Fruit fly (Drosophila melanogaster) whole organism, embryonic: Measurements from ENCODE around the gene CheB38b.

Experiments used
- Adf1 ChIP-seq: fragments of 200-800 bp; sonication (Bioruptor generic); IDR thresholded peaks from 2 replicates; pipeline ENCODE4 v1.3.6; 2022; ENCODE audit warnings: missing biosample characterization, missing genetic modification characterization
- Atf3 ChIP-seq: fragments of 200-800 bp; sonication (Bioruptor generic); optimal IDR thresholded peaks from 3 replicates; lab custom pipeline; 2016; ENCODE audit warnings: missing biosample characterization, missing genetic modification characterization
- B-H1 ChIP-seq: fragments of 200-800 bp; sonication (Bioruptor generic); IDR thresholded peaks from 3 replicates; pipeline ENCODE4 v1.3.6; 2022; ENCODE audit warnings: missing biosample characterization, missing genetic modification characterization
- B-H2 ChIP-seq: fragments of 200-800 bp; sonication (Bioruptor generic); optimal IDR thresholded peaks from 2 replicates; lab custom pipeline; 2018; ENCODE audit warnings: missing biosample characterization, mild to moderate bottlenecking, missing genetic modification characterization
- CG12391 ChIP-seq: fragments of 200-800 bp; sonication (Bioruptor generic); optimal IDR thresholded peaks from 3 replicates; lab custom pipeline; 2018; ENCODE audit warnings: missing biosample characterization, mild to moderate bottlenecking, missing genetic modification characterization, moderate library complexity
- CG12744 ChIP-seq: fragments of 200-800 bp; sonication (Bioruptor generic); optimal IDR thresholded peaks from 2 replicates; lab custom pipeline; 2016; ENCODE audit warnings: missing biosample characterization, missing genetic modification characterization
- CG12769 ChIP-seq: fragments of 200-800 bp; sonication (Bioruptor generic); optimal IDR thresholded peaks from 2 replicates; lab custom pipeline; 2019; ENCODE audit warnings: missing biosample characterization, mild to moderate bottlenecking, missing genetic modification characterization, moderate library complexity
- CG13287 ChIP-seq: fragments of 200-800 bp; sonication (Bioruptor generic); IDR thresholded peaks from 2 replicates; pipeline ENCODE4 v1.3.6; 2022; ENCODE audit warnings: missing biosample characterization, missing genetic modification characterization; ENCODE audit not compliant: partially characterized antibody
- CG13424 ChIP-seq: fragments of 200-800 bp; sonication (Bioruptor generic); optimal IDR thresholded peaks from 2 replicates; lab custom pipeline; 2019; ENCODE audit warnings: missing biosample characterization, mild to moderate bottlenecking, missing genetic modification characterization, moderate library complexity
- CG14667 ChIP-seq: fragments of 200-800 bp; sonication (Bioruptor generic); IDR thresholded peaks from 2 replicates; pipeline ENCODE4 v1.3.6; 2022; ENCODE audit warnings: missing biosample characterization, missing genetic modification characterization
- CG17186 ChIP-seq: fragments of 200-800 bp; sonication (Bioruptor generic); optimal IDR thresholded peaks from 3 replicates; lab custom pipeline; 2017; ENCODE audit warnings: missing biosample characterization, missing genetic modification reagents, missing genetic modification characterization
- CG2129 ChIP-seq: fragments of 200-800 bp; sonication (Bioruptor generic); IDR thresholded peaks from 2 replicates; pipeline ENCODE4 v1.3.6; 2022; ENCODE audit warnings: missing biosample characterization, missing genetic modification characterization; ENCODE audit not compliant: partially characterized antibody
- CG2202 ChIP-seq: fragments of 200-800 bp; sonication (Bioruptor generic); optimal IDR thresholded peaks from 2 replicates; lab custom pipeline; 2018; ENCODE audit warnings: missing biosample characterization, mild to moderate bottlenecking, missing genetic modification characterization
- CG30020 ChIP-seq: fragments of 200-800 bp; optimal IDR thresholded peaks from 2 replicates; lab custom pipeline; 2019; ENCODE audit warnings: missing biosample characterization, mild to moderate bottlenecking, missing genetic modification characterization, moderate library complexity
- CG30403 ChIP-seq: fragments of 200-800 bp; sonication (Bioruptor generic); optimal IDR thresholded peaks from 3 replicates; lab custom pipeline; 2016; ENCODE audit warnings: missing biosample characterization, missing genetic modification characterization
- CG3838 ChIP-seq: fragments of 200-800 bp; sonication (Bioruptor generic); optimal IDR thresholded peaks from 3 replicates; lab custom pipeline; 2016; ENCODE audit warnings: missing biosample characterization, missing genetic modification characterization
- CG3995 ChIP-seq: fragments of 200-800 bp; sonication (Bioruptor generic); optimal IDR thresholded peaks from 3 replicates; lab custom pipeline; 2016; ENCODE audit warnings: missing biosample characterization, missing genetic modification characterization
- CG4282 ChIP-seq: fragments of 200-800 bp; sonication (Bioruptor generic); optimal IDR thresholded peaks from 2 replicates; lab custom pipeline; 2016; ENCODE audit warnings: missing biosample characterization, missing genetic modification characterization
- CG4328 ChIP-seq: fragments of 200-800 bp; sonication (Bioruptor generic); optimal IDR thresholded peaks from 3 replicates; lab custom pipeline; 2017; ENCODE audit warnings: missing biosample characterization, missing genetic modification reagents, missing genetic modification characterization
- CG4820 ChIP-seq: fragments of 200-800 bp; sonication (Bioruptor generic); optimal IDR thresholded peaks from 3 replicates; lab custom pipeline; 2016; ENCODE audit warnings: missing biosample characterization, missing genetic modification characterization
- CG6272 ChIP-seq: fragments of 200-800 bp; sonication (Bioruptor generic); IDR thresholded peaks from 2 replicates; pipeline ENCODE4 v1.3.6; 2022; ENCODE audit warnings: missing biosample characterization, missing genetic modification characterization
- CG7271 ChIP-seq: fragments of 200-800 bp; sonication (Bioruptor generic); optimal IDR thresholded peaks from 2 replicates; lab custom pipeline; 2018; ENCODE audit warnings: missing biosample characterization, mild to moderate bottlenecking, missing genetic modification characterization, moderate library complexity
- CG7357 ChIP-seq: fragments of 200-800 bp; sonication (Bioruptor generic); IDR thresholded peaks from 3 replicates; pipeline ENCODE4 v1.3.6; 2022; ENCODE audit warnings: missing biosample characterization, missing genetic modification characterization
- CG7963 ChIP-seq: fragments of 200-800 bp; sonication (Bioruptor generic); IDR thresholded peaks from 3 replicates; pipeline ENCODE4 v1.3.6; 2022; ENCODE audit warnings: missing biosample characterization, missing genetic modification characterization; ENCODE audit not compliant: partially characterized antibody
- CG8944 ChIP-seq: fragments of 200-800 bp; sonication (Bioruptor generic); optimal IDR thresholded peaks from 3 replicates; lab custom pipeline; 2016; ENCODE audit warnings: missing biosample characterization, missing genetic modification characterization
- CG9437 ChIP-seq: fragments of 200-800 bp; sonication (Bioruptor generic); optimal IDR thresholded peaks from 2 replicates; lab custom pipeline; 2018; ENCODE audit warnings: missing biosample characterization, mild to moderate bottlenecking, missing genetic modification characterization
- Dll ChIP-seq: fragments of 200-800 bp; sonication (Bioruptor generic); IDR thresholded peaks from 4 replicates; pipeline ENCODE4 v1.3.6; 2022; ENCODE audit warnings: missing biosample characterization, missing genetic modification characterization; ENCODE audit not compliant: partially characterized antibody
- Ets65A ChIP-seq: fragments of 200-800 bp; sonication (Bioruptor generic); peaks from one replicate; lab custom pipeline; 2016; ENCODE audit warnings: missing biosample characterization, missing genetic modification characterization
- H15 ChIP-seq: fragments of 200-800 bp; sonication (Bioruptor generic); IDR thresholded peaks from 3 replicates; pipeline ENCODE4 v1.3.6; 2022; ENCODE audit warnings: missing biosample characterization, missing genetic modification characterization
- Lim3 ChIP-seq: fragments of 200-800 bp; sonication (Bioruptor generic); IDR thresholded peaks from 2 replicates; pipeline ENCODE4 v1.3.6; 2022; ENCODE audit warnings: missing biosample characterization, missing genetic modification characterization
- Six4 ChIP-seq: fragments of 200-800 bp; sonication (Bioruptor generic); optimal IDR thresholded peaks from 2 replicates; lab custom pipeline; 2016; ENCODE audit warnings: missing biosample characterization, missing genetic modification characterization
- Spps ChIP-seq: fragments of 200-800 bp; sonication (Bioruptor generic); optimal IDR thresholded peaks from 2 replicates; lab custom pipeline; 2018; ENCODE audit warnings: missing biosample characterization, mild to moderate bottlenecking, missing genetic modification characterization
- Stat92E ChIP-seq, 3 experiments: fragments of >200 bp in 2 of 3; fragments of 200-800 bp in 1 of 3; sonication (Bioruptor generic) in 1 of 3; optimal IDR thresholded peaks; 2 replicates each; lab custom pipeline; 2017 to 2019; ENCODE audit warnings: missing biosample characterization in 3 of 3, missing genetic modification characterization in 3 of 3, mild to moderate bottlenecking in 1 of 3, moderate library complexity in 1 of 3
- YL-1 ChIP-seq: fragments of 200-800 bp; sonication (Bioruptor generic); optimal IDR thresholded peaks from 3 replicates; lab custom pipeline; 2017; ENCODE audit warnings: missing biosample characterization, mild to moderate bottlenecking, missing genetic modification characterization
- ato ChIP-seq: fragments of 200-800 bp; sonication (Bioruptor generic); IDR thresholded peaks from 2 replicates; pipeline ENCODE4 v1.3.6; 2022; ENCODE audit warnings: missing biosample characterization, missing genetic modification characterization; ENCODE audit not compliant: partially characterized antibody
- dm ChIP-seq: fragments of 200-800 bp; sonication (Bioruptor generic); optimal IDR thresholded peaks from 3 replicates; lab custom pipeline; 2016; ENCODE audit warnings: missing biosample characterization, missing genetic modification characterization
- insv ChIP-seq, 2 experiments: fragments of 200-800 bp; sonication (Bioruptor generic); optimal IDR thresholded peaks; 3 replicates each; lab custom pipeline; 2016 to 2018; ENCODE audit warnings: missing biosample characterization in 2 of 2, missing genetic modification characterization in 2 of 2
- lbe ChIP-seq: fragments of 200-800 bp; sonication (Bioruptor generic); optimal IDR thresholded peaks from 2 replicates; lab custom pipeline; 2016; ENCODE audit warnings: missing biosample characterization, mild to moderate bottlenecking, missing genetic modification characterization
- lmd ChIP-seq: fragments of 200-800 bp; sonication (Bioruptor generic); IDR thresholded peaks from 2 replicates; pipeline ENCODE4 v1.3.6; 2022; ENCODE audit warnings: missing biosample characterization, missing genetic modification characterization
- nerfin-2 ChIP-seq: fragments of 200-800 bp; sonication (Bioruptor generic); IDR thresholded peaks from 2 replicates; pipeline ENCODE4 v1.3.6; 2022; ENCODE audit warnings: missing biosample characterization, missing genetic modification characterization; ENCODE audit not compliant: partially characterized antibody
- nom ChIP-seq: fragments of 200-800 bp; sonication (Bioruptor generic); optimal IDR thresholded peaks from 2 replicates; lab custom pipeline; 2017; ENCODE audit warnings: missing biosample characterization, missing genetic modification characterization, mild to moderate bottlenecking, moderate library complexity, missing genetic modification reagents
- otp ChIP-seq: fragments of 200-800 bp; sonication (Bioruptor generic); IDR thresholded peaks from 3 replicates; pipeline ENCODE4, ENCODE4 v1.3.6; 2022; ENCODE audit warnings: missing biosample characterization, missing genetic modification characterization
- phol ChIP-seq: fragments of 200-800 bp; sonication (Bioruptor generic); optimal IDR thresholded peaks from 3 replicates; lab custom pipeline; 2018; ENCODE audit warnings: missing biosample characterization, mild to moderate bottlenecking, missing genetic modification characterization, moderate library complexity
- pita ChIP-seq: fragments of 200-800 bp; sonication (Bioruptor generic); optimal IDR thresholded peaks from 2 replicates; lab custom pipeline; 2017; ENCODE audit warnings: missing biosample characterization, mild to moderate bottlenecking, missing genetic modification characterization
- sc ChIP-seq, 3 experiments: fragments of >200 bp in 2 of 3; fragments of 200-800 bp in 1 of 3; sonication (Bioruptor generic) in 1 of 3; optimal IDR thresholded peaks; 2 replicates in 2 of 3; 3 replicates in 1 of 3; lab custom pipeline; 2017; ENCODE audit warnings: mild to moderate bottlenecking in 1 of 3, missing biosample characterization in 1 of 3, missing genetic modification characterization in 1 of 3, missing genetic modification reagents in 1 of 3
- sim ChIP-seq: fragments of 200-800 bp; sonication (Bioruptor generic); IDR thresholded peaks from 2 replicates; pipeline ENCODE4 v1.3.6; 2022; ENCODE audit warnings: missing biosample characterization, missing genetic modification characterization
- so ChIP-seq: fragments of 200-800 bp; sonication (Bioruptor generic); IDR thresholded peaks from 3 replicates; pipeline ENCODE4 v1.3.6; 2022; ENCODE audit warnings: missing biosample characterization, missing genetic modification characterization
- zen ChIP-seq: fragments of 200-800 bp; sonication (Bioruptor generic); optimal IDR thresholded peaks from 3 replicates; lab custom pipeline; 2018; ENCODE audit warnings: missing biosample characterization, mild to moderate bottlenecking, missing genetic modification characterization, moderate library complexity

Gene CheB38b

DNA sequence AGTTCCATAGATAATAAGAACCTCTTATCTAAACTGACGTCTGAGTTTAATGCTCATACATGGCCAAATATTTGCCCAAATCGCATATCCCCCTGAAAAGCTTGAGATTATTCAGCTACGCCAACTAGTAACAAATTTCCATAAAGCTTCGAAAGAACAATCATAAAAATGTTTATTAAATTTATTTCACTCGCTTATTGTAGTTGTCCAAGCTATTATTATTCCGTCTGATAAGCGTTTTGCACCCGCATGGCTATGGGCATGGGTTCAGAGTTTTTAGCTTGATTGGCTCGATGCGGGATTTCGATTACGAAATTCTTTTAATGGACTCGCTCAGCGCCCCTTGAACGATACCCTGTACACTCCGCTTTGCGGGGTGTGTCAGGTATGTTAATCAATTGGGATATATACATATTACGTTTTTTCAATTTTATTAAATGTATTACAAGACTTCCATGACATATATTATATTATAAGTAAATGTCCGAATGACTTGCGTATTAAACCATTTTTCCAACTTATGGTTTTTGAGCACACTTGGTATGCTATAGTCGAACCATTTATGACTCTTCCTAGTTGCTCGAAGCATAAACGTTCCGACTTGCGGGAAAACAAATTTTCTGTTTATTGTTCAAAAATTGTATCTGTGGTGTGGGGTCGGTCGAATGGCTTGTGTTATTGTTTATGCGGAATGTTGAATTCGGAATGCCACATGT is 11.3 kb downstream of the CheB38b start (continued):
- TF ChIP-seq B-H2 (GFP tag; lab: Kevin White, UChicago), result peak; percentile 81
- peak; percentile 96 for TF ChIP-seq Ets65A (GFP tag; lab: Kevin White, UChicago)
- peak; percentile 92 for TF ChIP-seq CG6272 (GFP tag; lab: Robert Waterston, UW)
- TF ChIP-seq Dll (GFP tag; lab: Robert Waterston, UW), result peak; percentile 64; the same call in 2 of the 4 replicates
- peak; percentile 64 for TF ChIP-seq CG3995
- peak; percentile 97 for TF ChIP-seq CG12769 (tag; lab: Kevin White, UChicago)
- TF ChIP-seq Lim3, result peak; percentile 89
- TF ChIP-seq CG8944 (GFP tag; lab: Kevin White, UChicago), result peak; percentile 69
- peak; percentile 97 for TF ChIP-seq so
- peak; percentile 33 for TF ChIP-seq CG12744 (GFP tag; lab: Kevin White, UChicago)
- TF ChIP-seq CG14667 (GFP tag; lab: Robert Waterston, UW), result peak; percentile 91
- TF ChIP-seq lmd (GFP tag; lab: Robert Waterston, UW), result peak; percentile 96
- peak; percentile 95 for TF ChIP-seq phol (tag; lab: Kevin White, UChicago)
- peak; percentile 63 for TF ChIP-seq CG4282 (GFP tag; lab: Kevin White, UChicago)
- peak; percentile 85 for TF ChIP-seq nerfin-2 (GFP tag; lab: Robert Waterston, UW)
- TF ChIP-seq CG30403 (GFP tag; lab: Kevin White, UChicago), result peak; percentile 96
- peak; percentile 78 for TF ChIP-seq CG13287
- TF ChIP-seq insv (GFP tag; optimal IDR thresholded peaks at IDR 0.05; lab: Kevin White, UChicago), result peak in 1 of 2 experiments; percentile 54
- TF ChIP-seq CG30020 (tag; lab: Kevin White, UChicago), result peak; percentile 69
- TF ChIP-seq sim (GFP tag; lab: Robert Waterston, UW), result peak; percentile 81
- TF ChIP-seq CG17186 (GFP tag; lab: Kevin White, UChicago), result peak; percentile 54
- peak; percentile 70 for TF ChIP-seq CG7963 (GFP tag; lab: Robert Waterston, UW)
- peak; percentile 92 for TF ChIP-seq CG2202 (tag; lab: Kevin White, UChicago)
- TF ChIP-seq CG7357 (GFP tag; lab: Robert Waterston, UW), result peak; percentile 90
- TF ChIP-seq CG4820 (GFP tag; lab: Kevin White, UChicago), result peak; percentile 90
- peak; percentile 92 for TF ChIP-seq H15 (GFP tag; lab: Robert Waterston, UW)
- peak; percentile 26 for TF ChIP-seq nom (GFP tag; lab: Kevin White, UChicago)
- peak; percentile 84 for TF ChIP-seq Adf1 (GFP tag; lab: Robert Waterston, UW)
- peak; percentile 49; the same call in 1 of the 2 replicates for TF ChIP-seq ato (GFP tag; lab: Robert Waterston, UW)
- peak; percentile 92 for TF ChIP-seq Spps
- TF ChIP-seq Atf3 (GFP tag; lab: Kevin White, UChicago), result peak; percentile 69
- peak; percentile 67 for TF ChIP-seq CG7271 (tag; lab: Kevin White, UChicago)
- peak; percentile 62 for TF ChIP-seq YL-1 (GFP tag; lab: Kevin White, UChicago)
- no peak for TF ChIP-seq CG2129 (GFP tag; lab: Robert Waterston, UW)
- peak; percentile 86 for TF ChIP-seq zen (tag; lab: Kevin White, UChicago)
- peak; percentile 88 for TF ChIP-seq Six4 (GFP tag; lab: Kevin White, UChicago)
- peak; percentile 92 for TF ChIP-seq CG9437 (GFP tag; lab: Kevin White, UChicago)
- TF ChIP-seq otp (GFP tag; lab: Robert Waterston, UW), result peak; percentile 94
- TF ChIP-seq sc (optimal IDR thresholded peaks at IDR 0.05; lab: Kevin White, UChicago), result no peak
- TF ChIP-seq sc (GFP tag; optimal IDR thresholded peaks at IDR 0.05; lab: Kevin White, UChicago), result peak; percentile 91
- peak; percentile 95 for TF ChIP-seq CG13424 (tag; lab: Kevin White, UChicago)
- peak; percentile 60 for TF ChIP-seq dm (GFP tag; lab: Kevin White, UChicago)
- TF ChIP-seq CG4328, result peak; percentile 88
- peak; percentile 18 for TF ChIP-seq lbe (GFP tag; lab: Kevin White, UChicago)
- peak; percentile 91 for TF ChIP-seq B-H1 (GFP tag; lab: Robert Waterston, UW)
- peak; percentile 97 for TF ChIP-seq CG12391 (tag; lab: Kevin White, UChicago)
- TF ChIP-seq CG3838 (GFP tag; lab: Kevin White, UChicago), result peak; percentile 77
- peak in 1 of 3 experiments; percentile 87 for TF ChIP-seq Stat92E (GFP tag; optimal IDR thresholded peaks at IDR 0.05; lab: Kevin White, UChicago)
- no peak for TF ChIP-seq pita
